Worm (Caenorhabditis elegans) whole organism, early embryonic: ENCODE measurements around the gene C32B5.13.
"Not testable (repeated sequence)": the region's sequence is repeated elsewhere in the genome, so short reads cannot be mapped to it uniquely, and the experiment has no call there.

Source experiments
- B0310.2 ChIP-seq: sonication (generic microtip); optimal IDR thresholded peaks from 2 replicates; lab custom pipeline; 2016; ENCODE audit warnings: mild to moderate bottlenecking, missing genetic modification characterization, missing compliant biosample characterization
- F13C5.2 ChIP-seq: sonication (generic microtip); optimal IDR thresholded peaks from 2 replicates; lab custom pipeline; 2017; ENCODE audit warnings: mild to moderate bottlenecking, missing genetic modification characterization, inconsistent platforms, missing compliant biosample characterization
- aly-1 ChIP-seq: sonication (generic microtip); optimal IDR thresholded peaks from 2 replicates; lab custom pipeline; 2016; ENCODE audit warnings: missing genetic modification characterization, missing compliant biosample characterization
- ama-1 ChIP-seq: fragments of 150-350 bp; optimal IDR thresholded peaks from 2 replicates; lab custom pipeline; 2014
- ceh-13 ChIP-seq: fragments of 200-800 bp; sonication (Bioruptor generic); optimal IDR thresholded peaks from 2 replicates; lab custom pipeline; 2018; ENCODE audit warnings: mild to moderate bottlenecking, missing genetic modification characterization, missing compliant biosample characterization
- ceh-36 ChIP-seq: sonication (generic microtip); optimal IDR thresholded peaks from 2 replicates; lab custom pipeline; 2016; ENCODE audit warnings: missing genetic modification characterization, inconsistent platforms, missing compliant biosample characterization
- ets-7 ChIP-seq: sonication (generic microtip); optimal IDR thresholded peaks from 2 replicates; lab custom pipeline; 2016; ENCODE audit warnings: missing genotype, missing genetic modification characterization, missing compliant biosample characterization
- flt-1 ChIP-seq: fragments of 200-800 bp; sonication (Bioruptor generic); IDR thresholded peaks from 2 replicates; pipeline ENCODE4 v1.3.6; 2022; ENCODE audit warnings: missing genetic modification characterization, missing compliant biosample characterization
- hmbx-1 ChIP-seq: sonication (generic microtip); optimal IDR thresholded peaks from 2 replicates; lab custom pipeline; 2016; ENCODE audit warnings: mild to moderate bottlenecking, missing genetic modification characterization, missing compliant biosample characterization
- hmg-4 ChIP-seq: fragments of 200-800 bp; sonication (Bioruptor generic); optimal IDR thresholded peaks from 2 replicates; lab custom pipeline; 2018; ENCODE audit warnings: mild to moderate bottlenecking, missing genetic modification characterization, missing compliant biosample characterization
- hnd-1 ChIP-seq: sonication (generic microtip); optimal IDR thresholded peaks from 2 replicates; lab custom pipeline; 2016; ENCODE audit warnings: missing genetic modification characterization, missing compliant biosample characterization
- pes-1 ChIP-seq: fragments of 200-800 bp; sonication (Bioruptor generic); IDR thresholded peaks from 2 replicates; pipeline ENCODE4 v1.3.6; 2022; ENCODE audit warnings: missing genetic modification reagents, missing genetic modification characterization, missing compliant biosample characterization
- scrt-1 ChIP-seq: fragments of 200-800 bp; sonication (Bioruptor generic); IDR thresholded peaks from 2 replicates; pipeline ENCODE4 v1.3.6; 2022; ENCODE audit warnings: missing genetic modification characterization, missing compliant biosample characterization
- sea-1 ChIP-seq: fragments of 200-800 bp; sonication (Bioruptor generic); conservative IDR thresholded peaks from 2 replicates; pipeline ENCODE4 v1.3.6; 2022; ENCODE audit warnings: missing genetic modification characterization, missing compliant biosample characterization
- tbx-11 ChIP-seq: fragments of 200-800 bp; sonication (Bioruptor generic); IDR thresholded peaks from 2 replicates; pipeline ENCODE4 v1.3.6; 2022; ENCODE audit warnings: missing genetic modification characterization, missing compliant biosample characterization
- tbx-37 ChIP-seq: fragments of 200-800 bp; sonication (Bioruptor generic); conservative IDR thresholded peaks from 2 replicates; pipeline ENCODE4 v1.3.6; 2022; ENCODE audit warnings: missing genetic modification reagents, missing genetic modification characterization, missing compliant biosample characterization
- tra-4 ChIP-seq: sonication (generic microtip); optimal IDR thresholded peaks from 2 replicates; lab custom pipeline; 2017; ENCODE audit warnings: missing genetic modification characterization, missing compliant biosample characterization

The C32B5.13 gene

DNA sequence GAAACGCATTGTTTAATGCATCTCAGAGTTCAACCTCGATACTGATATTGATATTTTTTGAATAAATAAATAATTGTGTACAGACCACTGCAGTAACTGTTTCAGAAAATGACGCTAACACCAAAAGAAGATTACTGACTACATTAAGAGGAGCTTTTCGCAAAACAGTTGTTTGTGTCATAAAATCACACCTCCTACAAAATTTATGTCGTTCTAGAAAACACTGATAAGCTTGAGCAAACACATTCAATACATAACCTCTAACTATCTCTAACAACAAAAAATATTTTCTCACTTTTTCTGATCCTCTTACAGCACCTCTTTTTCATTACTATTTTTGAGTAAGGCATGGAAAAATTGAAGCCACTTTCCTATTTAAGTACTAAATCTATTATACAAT, 7.2 kb downstream of the C32B5.13 start, which contains the start of gene fbxc-7:
Gene fbxc-7, plus strand, starts transcription at position 301 of the 400 bp plus-strand sequence.
- TF ChIP-seq ceh-36, B0310.2, hmbx-1 (tag; lab: Kevin White, UChicago): not testable (repeated sequence)

- no peak for TF ChIP-seq hmbx-1 (tag; lab: Kevin White, UChicago)
Observed at ce11 chrII:953052-953451, 8.8 kb downstream of the C32B5.13 start.

DNA sequence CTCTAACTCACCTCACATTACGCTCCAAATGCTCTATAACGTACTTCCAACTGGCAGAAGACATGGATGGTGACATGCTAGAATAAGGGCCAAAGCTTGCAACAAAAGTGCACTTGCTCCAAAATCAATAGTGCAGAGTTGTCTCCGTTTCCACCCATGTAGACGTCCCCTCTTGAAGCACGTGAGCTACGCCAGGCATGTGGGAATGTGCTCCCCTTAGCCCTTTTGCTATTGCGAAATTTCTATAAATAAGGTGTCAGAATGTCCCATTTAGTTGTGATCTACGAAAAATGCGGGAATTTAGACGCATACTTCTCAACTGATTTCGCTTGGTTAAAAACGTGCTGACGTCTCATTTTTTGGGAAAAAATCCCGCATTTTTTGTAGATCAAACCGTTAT, 11.5 kb downstream of the C32B5.13 start:
- TF ChIP-seq hmbx-1 (tag; lab: Kevin White, UChicago) (no peak), ceh-36 (tag; lab: Kevin White, UChicago) (no peak), tra-4 (tag; lab: Kevin White, UChicago) (no peak), flt-1 (no peak), sea-1 (GFP tag; lab: Robert Waterston, UW) (no peak), tbx-37 (GFP tag; lab: Robert Waterston, UW) (no peak), hnd-1 (tag; lab: Kevin White, UChicago) (no peak), aly-1 (tag; lab: Kevin White, UChicago) (no peak), ceh-13 (GFP tag; lab: Kevin White, UChicago) (no peak), F13C5.2 (tag; lab: Kevin White, UChicago) (no peak), pes-1 (GFP tag; lab: Robert Waterston, UW) (no peak), hmg-4 (GFP tag; lab: Kevin White, UChicago) (no peak), ama-1 (lab: Kevin White, UChicago) (no peak), tbx-11 (GFP tag; lab: Robert Waterston, UW) (no peak), scrt-1 (GFP tag; lab: Robert Waterston, UW) (no peak), B0310.2 (tag; lab: Kevin White, UChicago) (no peak), ets-7 (tag; lab: Kevin White, UChicago) (no peak)

ce11 chrII:948091-948490, 13.8 kb downstream of the C32B5.13 start, which contains the start of gene fbxc-32:
Gene fbxc-32, minus strand, starts transcription at chrII:948191.
- TF ChIP-seq tbx-11 (GFP tag; lab: Robert Waterston, UW) = no peak
- TF ChIP-seq flt-1 = no peak
- TF ChIP-seq tbx-37 (GFP tag; lab: Robert Waterston, UW) = no peak
- no peak for TF ChIP-seq ceh-36 (tag; lab: Kevin White, UChicago)
- no peak for TF ChIP-seq ama-1 (lab: Kevin White, UChicago)
- no peak for TF ChIP-seq scrt-1 (GFP tag; lab: Robert Waterston, UW)
- TF ChIP-seq ets-7 (tag; lab: Kevin White, UChicago) = no peak
- TF ChIP-seq hnd-1 (tag; lab: Kevin White, UChicago) = no peak
- no peak for TF ChIP-seq tra-4 (tag; lab: Kevin White, UChicago)
- no peak for TF ChIP-seq hmg-4 (GFP tag; lab: Kevin White, UChicago)
- no peak for TF ChIP-seq aly-1 (tag; lab: Kevin White, UChicago)
- no peak for TF ChIP-seq hmbx-1 (tag; lab: Kevin White, UChicago)
- no peak for TF ChIP-seq ceh-13 (GFP tag; lab: Kevin White, UChicago)
- TF ChIP-seq B0310.2 (tag; lab: Kevin White, UChicago) = no peak
- no peak for TF ChIP-seq sea-1 (GFP tag; lab: Robert Waterston, UW)
- no peak for TF ChIP-seq F13C5.2 (tag; lab: Kevin White, UChicago)

- TF ChIP-seq tbx-37 (GFP tag; lab: Robert Waterston, UW) (no peak), sea-1 (GFP tag; lab: Robert Waterston, UW) (no peak), scrt-1 (GFP tag; lab: Robert Waterston, UW) (no peak), ceh-13 (GFP tag; lab: Kevin White, UChicago) (no peak), ama-1 (lab: Kevin White, UChicago) (no peak), tra-4 (tag; lab: Kevin White, UChicago) (no peak), pes-1 (GFP tag; lab: Robert Waterston, UW) (no peak), ceh-36 (tag; lab: Kevin White, UChicago) (no peak), hnd-1 (tag; lab: Kevin White, UChicago) (no peak), aly-1 (tag; lab: Kevin White, UChicago) (no peak), flt-1 (no peak), hmbx-1 (tag; lab: Kevin White, UChicago) (no peak), F13C5.2 (tag; lab: Kevin White, UChicago) (no peak), B0310.2 (tag; lab: Kevin White, UChicago) (no peak), ets-7 (tag; lab: Kevin White, UChicago) (no peak), tbx-11 (GFP tag; lab: Robert Waterston, UW) (no peak), hmg-4 (GFP tag; lab: Kevin White, UChicago) (no peak)
Observed at ce11 chrII:943773-944172, 18.1 kb downstream of the C32B5.13 start, which contains the start of gene clec-43. Gene clec-43, plus strand, starts transcription at chrII:944066.

- TF ChIP-seq scrt-1 (GFP tag; lab: Robert Waterston, UW) (no peak), tra-4 (tag; lab: Kevin White, UChicago) (no peak), pes-1 (GFP tag; lab: Robert Waterston, UW) (no peak), F13C5.2 (tag; lab: Kevin White, UChicago) (no peak), B0310.2 (tag; lab: Kevin White, UChicago) (no peak), hmbx-1 (tag; lab: Kevin White, UChicago) (no peak), ceh-13 (GFP tag; lab: Kevin White, UChicago) (no peak), ama-1 (lab: Kevin White, UChicago) (no peak), hmg-4 (GFP tag; lab: Kevin White, UChicago) (no peak), ets-7 (tag; lab: Kevin White, UChicago) (no peak), hnd-1 (tag; lab: Kevin White, UChicago) (no peak), tbx-37 (GFP tag; lab: Robert Waterston, UW) (no peak), tbx-11 (GFP tag; lab: Robert Waterston, UW) (no peak), sea-1 (GFP tag; lab: Robert Waterston, UW) (no peak), ceh-36 (tag; lab: Kevin White, UChicago) (no peak), aly-1 (tag; lab: Kevin White, UChicago) (no peak), flt-1 (no peak)
Observed at ce11 chrII:940779-941178, 21.1 kb downstream of the C32B5.13 start, which contains the start of gene fbxc-36. Gene fbxc-36, plus strand, starts transcription at chrII:940983.
